Worm (Caenorhabditis elegans): ENCODE measurements around the gene nhr-230.

nhr-230 gene

DNA sequence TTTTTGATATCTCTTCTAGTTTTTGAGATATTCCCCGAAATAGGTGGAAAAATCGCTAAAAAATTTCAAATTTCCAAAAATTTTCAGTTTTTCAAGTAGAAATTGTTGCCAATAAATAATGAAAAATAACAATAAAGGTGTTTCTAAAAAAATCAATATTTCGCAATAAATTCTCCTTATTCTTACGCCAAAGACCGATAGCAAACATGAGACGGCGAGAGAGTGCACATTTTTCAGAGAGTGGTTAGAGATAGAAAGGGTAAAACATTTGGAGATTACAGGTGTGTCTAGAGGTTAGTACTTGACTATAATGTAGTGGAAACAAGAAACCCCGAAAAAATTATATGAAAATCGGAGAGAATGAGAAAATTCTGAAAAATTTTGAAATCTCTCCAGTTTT lies 55.0 kb downstream of the nhr-230 start:
- TF ChIP-seq nhr-23 (tag; optimal IDR thresholded peaks at IDR 0.05), result no peak
- no peak for TF ChIP-seq nhr-129 (tag; optimal IDR thresholded peaks at IDR 0.05)
- TF ChIP-seq lsy-2 (tag; optimal IDR thresholded peaks at IDR 0.05), result no peak
- no peak for TF ChIP-seq lin-39 (tag; optimal IDR thresholded peaks at IDR 0.05)
- TF ChIP-seq nhr-237 (tag; optimal IDR thresholded peaks at IDR 0.05), result no peak
- TF ChIP-seq lin-13 (GFP tag; optimal IDR thresholded peaks at IDR 0.05), result no peak
- peak; percentile 13 for TF ChIP-seq unc-55 (GFP tag; optimal IDR thresholded peaks at IDR 0.05)
- no peak for TF ChIP-seq elt-3 (tag; optimal IDR thresholded peaks at IDR 0.05)
- TF ChIP-seq ceh-82 (tag; optimal IDR thresholded peaks at IDR 0.05), result no peak
- no peak for TF ChIP-seq sma-3 (GFP tag; optimal IDR thresholded peaks at IDR 0.05)
- no peak for TF ChIP-seq mdl-1 (tag; optimal IDR thresholded peaks at IDR 0.05)
- no peak for TF ChIP-seq ZK546.5 (tag; optimal IDR thresholded peaks at IDR 0.05)
- no peak for TF ChIP-seq sem-4 (tag; optimal IDR thresholded peaks at IDR 0.05)
- TF ChIP-seq nhr-10 (tag; optimal IDR thresholded peaks at IDR 0.05), result no peak
- TF ChIP-seq unc-62 (GFP tag; optimal IDR thresholded peaks at IDR 0.05), result no peak
- no peak for TF ChIP-seq ztf-4 (tag; optimal IDR thresholded peaks at IDR 0.05)
- no peak for TF ChIP-seq nhr-21 (tag; optimal IDR thresholded peaks at IDR 0.05)
- TF ChIP-seq gmeb-1 (tag; optimal IDR thresholded peaks at IDR 0.05), result peak; percentile 16
- TF ChIP-seq fos-1 (tag; optimal IDR thresholded peaks at IDR 0.05), result peak; percentile 22
- no peak for TF ChIP-seq nhr-25 (tag; optimal IDR thresholded peaks at IDR 0.05)
- TF ChIP-seq Y55F3AM.14 (GFP tag; optimal IDR thresholded peaks at IDR 0.05), result no peak
- peak; percentile 14 for TF ChIP-seq F13H6.1 (tag; optimal IDR thresholded peaks at IDR 0.05)
- TF ChIP-seq blmp-1 (tag; optimal IDR thresholded peaks at IDR 0.05; ENCODE audit: insufficient read depth), result no peak
- no peak for TF ChIP-seq ceh-16 (tag; optimal IDR thresholded peaks at IDR 0.05)

All from whole organism, L2 larva.